Worm (Caenorhabditis elegans) whole organism, mixed stage, embryonic: ENCODE results near the gene C53B4.3.

Experiments used
- bed-3 ChIP-seq: fragments of 200-800 bp; sonication (Bioruptor generic); optimal IDR thresholded peaks from 3 replicates; lab custom pipeline; 2018; ENCODE audit warnings: mild to moderate bottlenecking, missing genetic modification characterization, moderate library complexity, missing compliant biosample characterization
- blmp-1 ChIP-seq: fragments of 150-350 bp; optimal IDR thresholded peaks from 2 replicates; lab custom pipeline; 2014; ENCODE audit warnings: missing biosample characterization, missing genetic modification characterization
- ceh-39 ChIP-seq: fragments of 150-350 bp; optimal IDR thresholded peaks from 2 replicates; lab custom pipeline; 2014; ENCODE audit warnings: missing biosample characterization, missing genetic modification characterization
- ceh-43 ChIP-seq: fragments of 200-800 bp; sonication (Bioruptor generic); optimal IDR thresholded peaks from 2 replicates; lab custom pipeline; 2018; ENCODE audit warnings: mild to moderate bottlenecking, missing genetic modification characterization, moderate library complexity, missing compliant biosample characterization
- ceh-83 ChIP-seq: fragments of 200-800 bp; sonication (Bioruptor generic); optimal IDR thresholded peaks from 2 replicates; lab custom pipeline; 2018; ENCODE audit warnings: mild to moderate bottlenecking, missing genetic modification characterization, missing compliant biosample characterization
- ces-1 ChIP-seq: fragments of 150-350 bp; optimal IDR thresholded peaks from 2 replicates; lab custom pipeline; 2014; ENCODE audit warnings: missing biosample characterization, missing genetic modification reagents, missing genetic modification characterization
- cnd-1 ChIP-seq: fragments of 200-800 bp; sonication (Bioruptor generic); optimal IDR thresholded peaks from 2 replicates; lab custom pipeline; 2018; ENCODE audit warnings: mild to moderate bottlenecking, missing genetic modification characterization, missing compliant biosample characterization
- drap-1 ChIP-seq: fragments of 200-800 bp; sonication (Bioruptor generic); optimal IDR thresholded peaks from 3 replicates; lab custom pipeline; 2018; ENCODE audit warnings: mild to moderate bottlenecking, missing genetic modification characterization, missing compliant biosample characterization
- elt-1 ChIP-seq: sonication (generic microtip); optimal IDR thresholded peaks from 2 replicates; lab custom pipeline; 2017; ENCODE audit warnings: missing genetic modification characterization, mild to moderate bottlenecking, missing compliant biosample characterization, antibody characterized with exemption, moderate library complexity, borderline replicate concordance; ENCODE audit not compliant: insufficient read depth
- elt-3 ChIP-seq: fragments of 150-350 bp; optimal IDR thresholded peaks from 2 replicates; lab custom pipeline; 2014; ENCODE audit warnings: missing biosample characterization, missing genetic modification characterization
- flh-1 ChIP-seq: fragments of 200-800 bp; sonication (Bioruptor generic); optimal IDR thresholded peaks from 2 replicates; lab custom pipeline; 2018; ENCODE audit warnings: mild to moderate bottlenecking, missing genetic modification characterization, moderate library complexity, missing compliant biosample characterization
- ham-2 ChIP-seq: fragments of 200-800 bp; sonication (Bioruptor generic); optimal IDR thresholded peaks from 2 replicates; lab custom pipeline; 2018; ENCODE audit warnings: mild to moderate bottlenecking, missing genetic modification characterization, missing compliant biosample characterization
- hlh-1 ChIP-seq: fragments of 150-350 bp; optimal IDR thresholded peaks from 2 replicates; lab custom pipeline; 2014; ENCODE audit warnings: missing biosample characterization, missing genetic modification reagents, missing genetic modification characterization
- lin-32 ChIP-seq: fragments of 200-800 bp; sonication (Bioruptor generic); optimal IDR thresholded peaks from 2 replicates; lab custom pipeline; 2018; ENCODE audit warnings: mild to moderate bottlenecking, missing genetic modification characterization, missing compliant biosample characterization
- lsy-2 ChIP-seq: fragments of 150-350 bp; optimal IDR thresholded peaks from 2 replicates; lab custom pipeline; 2014; ENCODE audit warnings: missing biosample characterization, missing genetic modification characterization
- mab-5 ChIP-seq: fragments of 150-350 bp; optimal IDR thresholded peaks from 2 replicates; lab custom pipeline; 2014; ENCODE audit warnings: missing biosample characterization, missing genetic modification characterization
- mep-1 ChIP-seq: fragments of 150-350 bp; optimal IDR thresholded peaks from 2 replicates; lab custom pipeline; 2017; ENCODE audit warnings: missing biosample characterization, missing genetic modification reagents, missing genetic modification characterization, inconsistent platforms
- mls-2 ChIP-seq: sonication (generic microtip); optimal IDR thresholded peaks from 2 replicates; lab custom pipeline; 2016; ENCODE audit warnings: mild to moderate bottlenecking, missing genetic modification characterization, moderate library complexity, missing compliant biosample characterization
- nhr-2 ChIP-seq: fragments of 150-350 bp; optimal IDR thresholded peaks from 2 replicates; lab custom pipeline; 2014; ENCODE audit warnings: missing biosample characterization, missing genetic modification characterization
- nhr-237 ChIP-seq: fragments of 150-350 bp; optimal IDR thresholded peaks from 2 replicates; lab custom pipeline; 2014; ENCODE audit warnings: missing biosample characterization, missing genetic modification characterization
- nhr-28 ChIP-seq: fragments of 150-350 bp; optimal IDR thresholded peaks from 2 replicates; lab custom pipeline; 2014; ENCODE audit warnings: missing biosample characterization, missing genetic modification characterization
- nhr-76 ChIP-seq: sonication (generic microtip); optimal IDR thresholded peaks from 2 replicates; lab custom pipeline; 2017; ENCODE audit warnings: missing biosample characterization, missing genetic modification characterization
- pha-4 ChIP-seq: fragments of 150-350 bp; optimal IDR thresholded peaks from 2 replicates; lab custom pipeline; 2018; ENCODE audit warnings: missing biosample characterization, missing genetic modification reagents, missing genetic modification characterization
- snpc-4 ChIP-seq: fragments of 150-350 bp; optimal IDR thresholded peaks from 2 replicates; lab custom pipeline; 2014; ENCODE audit warnings: missing biosample characterization, missing genetic modification characterization
- tbx-8 ChIP-seq: fragments of 200-800 bp; sonication (Bioruptor generic); optimal IDR thresholded peaks from 2 replicates; lab custom pipeline; 2018; ENCODE audit warnings: mild to moderate bottlenecking, missing genetic modification characterization, moderate library complexity, missing compliant biosample characterization
- unc-120 ChIP-seq: sonication (generic microtip); optimal IDR thresholded peaks from 2 replicates; lab custom pipeline; 2017; ENCODE audit warnings: missing genetic modification characterization, missing compliant biosample characterization; ENCODE audit not compliant: poor library complexity, severe bottlenecking
- unc-39 ChIP-seq: fragments of 150-350 bp; optimal IDR thresholded peaks from 2 replicates; lab custom pipeline; 2014; ENCODE audit warnings: missing biosample characterization, missing genetic modification characterization
- unc-62 ChIP-seq: fragments of 150-350 bp; optimal IDR thresholded peaks from 2 replicates; lab custom pipeline; 2014; ENCODE audit warnings: missing biosample characterization, missing genetic modification reagents, missing genetic modification characterization
- zip-8 ChIP-seq: fragments of 150-350 bp; optimal IDR thresholded peaks from 2 replicates; lab custom pipeline; 2014; ENCODE audit warnings: missing biosample characterization, missing genetic modification characterization
- ztf-11 ChIP-seq: fragments of 150-350 bp; optimal IDR thresholded peaks from 2 replicates; lab custom pipeline; 2014; ENCODE audit warnings: missing biosample characterization, missing genetic modification characterization

C53B4.3 gene

DNA sequence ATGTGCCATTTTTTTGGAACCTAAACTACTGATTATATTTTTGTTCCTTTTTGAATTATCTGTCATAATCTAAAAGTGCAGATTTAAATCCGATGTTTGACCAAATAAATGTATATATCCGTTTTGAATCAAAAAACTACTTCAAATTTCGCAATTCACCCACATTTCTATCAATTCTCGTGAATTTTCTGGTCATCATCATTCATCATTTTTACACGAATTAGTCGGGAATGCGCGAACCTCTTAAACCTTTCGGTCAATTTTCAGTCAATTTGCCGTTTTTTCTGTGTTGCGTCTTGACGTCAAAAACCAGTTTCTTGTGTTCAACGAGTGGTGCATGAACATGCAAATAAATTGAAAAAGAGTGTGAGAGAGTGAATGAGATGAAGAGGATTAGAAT lies 19.4 kb downstream of the C53B4.3 start:
- TF ChIP-seq unc-39 (tag; lab: Kevin White, UChicago): no peak
- no peak for TF ChIP-seq ceh-43
- no peak for TF ChIP-seq nhr-76 (tag; lab: Kevin White, UChicago)
- TF ChIP-seq ztf-11 (tag; lab: Kevin White, UChicago): no peak
- no peak for TF ChIP-seq nhr-237 (tag; lab: Kevin White, UChicago)
- no peak for TF ChIP-seq ceh-83
- TF ChIP-seq ham-2 (GFP tag; lab: Kevin White, UChicago): no peak
- TF ChIP-seq nhr-2 (tag; lab: Kevin White, UChicago): no peak
- TF ChIP-seq bed-3: no peak
- TF ChIP-seq zip-8: no peak

DNA sequence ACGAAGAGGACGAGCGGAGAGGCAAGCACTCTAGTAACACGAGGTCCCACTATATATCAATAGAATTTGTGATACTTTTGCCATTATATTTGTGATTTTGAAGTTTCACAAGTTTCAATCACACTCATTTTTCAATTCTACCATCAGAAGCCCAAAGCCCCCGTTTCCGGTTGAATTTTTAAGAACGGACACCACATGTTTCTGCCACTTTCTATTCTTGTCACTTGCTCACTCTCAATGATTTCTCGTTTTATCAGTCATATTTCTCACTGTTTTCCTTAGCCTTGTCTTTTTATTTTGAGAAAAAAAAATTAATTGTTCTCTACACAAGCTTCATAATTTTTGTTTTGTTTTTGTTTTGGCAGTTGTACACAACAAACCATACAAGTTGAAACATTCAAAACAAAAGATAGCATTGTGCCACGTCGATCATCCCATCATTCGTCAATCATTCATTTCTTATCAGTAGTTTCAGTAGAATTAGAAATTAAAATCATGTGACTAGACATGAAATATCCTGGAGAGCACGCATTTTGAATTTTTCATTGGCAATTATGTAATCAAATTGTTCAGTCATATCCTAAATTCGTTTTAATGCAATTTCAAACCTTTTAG lies 21.5 kb downstream of the C53B4.3 start:
- TF ChIP-seq cnd-1 (tag; lab: Kevin White, UChicago) (no peak), nhr-76 (tag; lab: Kevin White, UChicago) (no peak), mls-2 (tag; lab: Kevin White, UChicago) (no peak), drap-1 (GFP tag; lab: Kevin White, UChicago) (no peak), elt-3 (no peak), lsy-2 (no peak), blmp-1 (tag; lab: Kevin White, UChicago) (no peak), ces-1 (GFP tag; lab: Kevin White, UChicago) (no peak), bed-3 (no peak), mab-5 (tag; lab: Kevin White, UChicago) (no peak), unc-120 (tag; lab: Kevin White, UChicago) (no peak), nhr-28 (tag; lab: Kevin White, UChicago) (no peak), pha-4 (tag; lab: Kevin White, UChicago) (no peak)

DNA sequence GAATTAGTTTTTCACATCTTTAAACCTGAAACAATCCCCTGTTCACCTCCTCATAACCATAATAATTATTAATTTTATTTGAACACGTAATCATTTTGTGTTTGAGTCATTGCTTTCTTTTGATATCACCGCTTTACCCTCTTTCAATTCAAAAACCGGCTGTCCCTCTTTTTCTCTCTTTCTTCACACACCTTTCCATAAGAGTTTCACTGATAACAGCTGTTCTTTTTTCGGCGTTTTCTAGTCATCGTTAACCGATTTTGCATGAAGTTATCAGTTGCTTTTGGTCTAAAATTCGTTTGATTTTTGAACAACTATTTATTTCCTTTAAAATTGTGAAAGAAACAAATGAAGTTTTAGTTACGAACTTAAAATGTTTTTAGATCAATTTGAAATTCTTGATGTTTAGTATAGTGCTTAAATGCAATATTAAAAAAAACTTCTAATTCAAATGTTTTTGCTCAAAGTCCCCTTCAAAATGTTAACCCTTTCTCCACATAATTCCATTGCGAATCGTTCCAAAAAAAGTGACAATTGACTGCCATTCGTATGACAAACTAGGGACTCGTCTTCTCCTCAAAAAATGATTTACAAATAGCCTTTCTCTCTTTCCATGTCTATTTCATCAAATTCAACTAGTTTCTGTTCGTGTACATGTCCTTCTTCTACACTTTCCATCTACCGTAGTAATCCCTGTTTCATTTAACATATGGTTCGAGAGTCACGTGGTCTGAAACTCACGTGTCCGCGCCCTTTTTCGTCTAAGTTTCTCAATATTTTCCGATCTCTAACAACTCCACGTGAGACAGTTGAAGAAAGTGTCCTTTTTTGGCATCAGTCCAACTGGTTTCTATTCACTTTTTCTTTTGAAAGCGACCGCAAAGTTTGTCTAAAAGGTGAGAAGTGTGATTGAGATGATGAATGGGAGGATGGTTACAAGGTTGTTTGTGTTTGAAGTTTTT lies 24.2 kb downstream of the C53B4.3 start:
- TF ChIP-seq cnd-1 (tag; lab: Kevin White, UChicago): no peak

DNA sequence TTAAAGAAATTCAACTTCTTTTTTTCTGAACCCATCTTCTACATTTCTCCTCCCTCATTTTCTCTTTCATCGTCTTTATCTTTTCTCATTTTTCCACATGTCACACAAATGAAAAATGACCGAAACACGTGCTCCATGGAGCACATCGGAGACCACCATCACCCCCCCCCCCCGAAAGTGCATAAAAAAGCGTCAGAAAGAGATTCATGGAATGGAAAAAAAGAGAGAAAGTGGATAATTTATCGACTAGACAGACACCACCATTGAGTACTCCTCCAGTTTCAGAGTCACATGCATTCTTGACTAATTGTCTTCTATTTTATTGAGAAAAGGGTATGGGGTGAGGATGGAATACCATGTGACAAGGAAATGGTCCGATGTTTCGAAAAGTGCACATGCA lies 26.4 kb downstream of the C53B4.3 start:
- TF ChIP-seq elt-1 (tag; lab: Kevin White, UChicago): no peak
- no peak for TF ChIP-seq lsy-2
- TF ChIP-seq ceh-83: no peak
- no peak for TF ChIP-seq nhr-28 (tag; lab: Kevin White, UChicago)
- TF ChIP-seq pha-4 (tag; lab: Kevin White, UChicago): no peak
- no peak for TF ChIP-seq mep-1
- no peak for TF ChIP-seq tbx-8
- TF ChIP-seq bed-3: no peak
- no peak for TF ChIP-seq drap-1 (GFP tag; lab: Kevin White, UChicago)
- no peak for TF ChIP-seq mls-2 (tag; lab: Kevin White, UChicago)
- TF ChIP-seq unc-62 (GFP tag; lab: Kevin White, UChicago): peak; percentile 33
- TF ChIP-seq cnd-1 (tag; lab: Kevin White, UChicago): no peak
- no peak for TF ChIP-seq hlh-1
- no peak for TF ChIP-seq ces-1 (GFP tag; lab: Kevin White, UChicago)
- no peak for TF ChIP-seq ztf-11 (tag; lab: Kevin White, UChicago)
- TF ChIP-seq nhr-76 (tag; lab: Kevin White, UChicago): no peak
- no peak for TF ChIP-seq unc-39 (tag; lab: Kevin White, UChicago)
- TF ChIP-seq snpc-4 (tag; lab: Kevin White, UChicago): no peak
- TF ChIP-seq mab-5 (tag; lab: Kevin White, UChicago): peak; percentile 37
- peak; percentile 50 for TF ChIP-seq unc-120 (tag; lab: Kevin White, UChicago)
- no peak for TF ChIP-seq ceh-39 (tag; lab: Kevin White, UChicago)
- no peak for TF ChIP-seq lin-32 (GFP tag; lab: Kevin White, UChicago)
- TF ChIP-seq flh-1 (GFP tag; lab: Kevin White, UChicago): no peak
